Worm (Caenorhabditis elegans) whole organism, L1 larva: ENCODE data around the gene srh-159.

Experiments used
- C04F5.9 ChIP-seq: sonication (generic microtip); optimal IDR thresholded peaks from 2 replicates; lab custom pipeline; 2016; ENCODE audit warnings: missing genetic modification characterization, missing compliant biosample characterization
- C16A3.4 ChIP-seq: fragments of 150-350 bp; optimal IDR thresholded peaks from 2 replicates; lab custom pipeline; 2014; ENCODE audit warnings: missing biosample characterization, missing genetic modification characterization
- Y116A8C.19 ChIP-seq: sonication (generic microtip); optimal IDR thresholded peaks from 2 replicates; lab custom pipeline; 2016; ENCODE audit warnings: missing compliant biosample characterization, missing genetic modification characterization, borderline replicate concordance
- aha-1 ChIP-seq: fragments of 150-350 bp; optimal IDR thresholded peaks from 2 replicates; lab custom pipeline; 2014; ENCODE audit warnings: missing biosample characterization, missing genetic modification characterization
- alr-1 ChIP-seq: fragments of 200-800 bp; sonication (Bioruptor generic); optimal IDR thresholded peaks from 2 replicates; lab custom pipeline; 2018; ENCODE audit warnings: borderline replicate concordance, mild to moderate bottlenecking, missing genetic modification characterization, missing compliant biosample characterization
- ama-1 ChIP-seq: fragments of 150-350 bp; optimal IDR thresholded peaks from 2 replicates; lab custom pipeline; 2014
- ceh-63 ChIP-seq: fragments of 200-800 bp; sonication (Bioruptor generic); optimal IDR thresholded peaks from 2 replicates; lab custom pipeline; 2018; ENCODE audit warnings: mild to moderate bottlenecking, missing genetic modification characterization, missing compliant biosample characterization
- ceh-88 ChIP-seq: fragments of 200-800 bp; sonication (Bioruptor generic); IDR thresholded peaks from 2 replicates; pipeline ENCODE4 v1.3.6; 2022; ENCODE audit warnings: missing genetic modification characterization, missing compliant biosample characterization
- ceh-90 ChIP-seq: sonication (generic microtip); optimal IDR thresholded peaks from 2 replicates; lab custom pipeline; 2016; ENCODE audit warnings: missing genetic modification characterization, missing compliant biosample characterization
- dpl-1 ChIP-seq, 3 experiments: fragments of 150-350 bp in 2 of 3; sonication (generic microtip) in 1 of 3; optimal IDR thresholded peaks; 2 replicates each; lab custom pipeline; 2014 to 2017; ENCODE audit warnings: missing biosample characterization in 3 of 3, missing genetic modification characterization in 3 of 3, missing genetic modification reagents in 3 of 3
- efl-1 ChIP-seq, 4 experiments: fragments of 150-350 bp; optimal IDR thresholded peaks in 3 of 4; peaks in 1 of 4; 1 replicate in 1 of 4; 2 replicates in 3 of 4; lab custom pipeline; 2014; ENCODE audit warnings: missing biosample characterization in 2 of 4, missing genetic modification characterization in 2 of 4, missing genetic modification reagents in 2 of 4
- egl-13 ChIP-seq: sonication (generic microtip); optimal IDR thresholded peaks from 2 replicates; lab custom pipeline; 2016; ENCODE audit warnings: missing genotype, missing genetic modification reagents, missing genetic modification characterization, missing compliant biosample characterization
- elt-2 ChIP-seq: sonication (generic microtip); optimal IDR thresholded peaks from 2 replicates; lab custom pipeline; 2016; ENCODE audit warnings: missing genetic modification characterization, mild to moderate bottlenecking, inconsistent platforms, missing compliant biosample characterization, missing genetic modification reagents
- ets-5 ChIP-seq: fragments of 200-800 bp; sonication (Bioruptor generic); IDR thresholded peaks from 2 replicates; pipeline ENCODE4 v1.3.6; 2022; ENCODE audit warnings: missing genetic modification characterization, missing compliant biosample characterization
- fkh-8 ChIP-seq: sonication (generic microtip); optimal IDR thresholded peaks from 2 replicates; lab custom pipeline; 2016; ENCODE audit warnings: mild to moderate bottlenecking, missing genetic modification characterization, missing compliant biosample characterization
- hlh-4 ChIP-seq: sonication (generic microtip); optimal IDR thresholded peaks from 2 replicates; lab custom pipeline; 2016; ENCODE audit warnings: mild to moderate bottlenecking, missing genetic modification characterization, missing compliant biosample characterization
- irx-1 ChIP-seq: sonication (generic microtip); optimal IDR thresholded peaks from 2 replicates; lab custom pipeline; 2016; ENCODE audit warnings: missing genetic modification characterization, missing compliant biosample characterization
- isw-1 ChIP-seq: fragments of 200-800 bp; sonication (Bioruptor generic); IDR thresholded peaks from 2 replicates; pipeline ENCODE4 v1.3.6; 2022; ENCODE audit warnings: missing genetic modification characterization, missing compliant biosample characterization
- lin-14 ChIP-seq: fragments of 200-800 bp; sonication (Bioruptor generic); optimal IDR thresholded peaks from 2 replicates; lab custom pipeline; 2018; ENCODE audit warnings: mild to moderate bottlenecking, missing genetic modification characterization, moderate library complexity, missing compliant biosample characterization
- lin-15B ChIP-seq: fragments of 150-350 bp; sonication (generic microtip); optimal IDR thresholded peaks from 3 replicates; lab custom pipeline; 2014; ENCODE audit warnings: missing biosample characterization, missing genetic modification characterization
- lir-3 ChIP-seq: sonication (generic microtip); optimal IDR thresholded peaks from 2 replicates; lab custom pipeline; 2016; ENCODE audit warnings: mild to moderate bottlenecking, missing genetic modification characterization, moderate library complexity, missing compliant biosample characterization; ENCODE audit not compliant: poor library complexity
- mdl-1 ChIP-seq, 2 experiments: fragments of 150-350 bp; optimal IDR thresholded peaks; 2 replicates each; lab custom pipeline; 2014 to 2017; ENCODE audit warnings: missing biosample characterization in 2 of 2, missing genetic modification characterization in 2 of 2, inconsistent platforms in 1 of 2
- nhr-11 ChIP-seq: fragments of 150-350 bp; optimal IDR thresholded peaks from 2 replicates; lab custom pipeline; 2014; ENCODE audit warnings: missing biosample characterization, missing genetic modification characterization
- nhr-12 ChIP-seq: sonication (generic microtip); optimal IDR thresholded peaks from 2 replicates; lab custom pipeline; 2017; ENCODE audit warnings: missing biosample characterization, missing genetic modification characterization
- nhr-76 ChIP-seq: sonication (generic microtip); optimal IDR thresholded peaks from 2 replicates; lab custom pipeline; 2017; ENCODE audit warnings: missing biosample characterization, missing genetic modification characterization
- nhr-84 ChIP-seq: sonication (generic microtip); optimal IDR thresholded peaks from 2 replicates; lab custom pipeline; 2017; ENCODE audit warnings: missing biosample characterization, missing genetic modification characterization
- nhr-90 ChIP-seq: sonication (generic microtip); optimal IDR thresholded peaks from 2 replicates; lab custom pipeline; 2016; ENCODE audit warnings: mild to moderate bottlenecking, missing genetic modification characterization, missing compliant biosample characterization; ENCODE audit not compliant: poor library complexity
- pax-3 ChIP-seq: fragments of 200-800 bp; sonication (Bioruptor generic); optimal IDR thresholded peaks from 2 replicates; lab custom pipeline; 2018; ENCODE audit warnings: mild to moderate bottlenecking, missing genetic modification characterization, moderate library complexity, missing compliant biosample characterization
- pqm-1 ChIP-seq: sonication (generic microtip); optimal IDR thresholded peaks from 3 replicates; lab custom pipeline; 2017; ENCODE audit warnings: missing biosample characterization, missing genetic modification characterization
- rnt-1 ChIP-seq: sonication (generic microtip); optimal IDR thresholded peaks from 2 replicates; lab custom pipeline; 2016; ENCODE audit warnings: mild to moderate bottlenecking, missing genetic modification characterization, moderate library complexity, missing compliant biosample characterization
- skn-1 ChIP-seq: fragments of 150-350 bp; optimal IDR thresholded peaks from 2 replicates; lab custom pipeline; 2014; ENCODE audit warnings: missing biosample characterization, missing genetic modification characterization
- sptf-1 ChIP-seq: fragments of 150-350 bp; optimal IDR thresholded peaks from 2 replicates; lab custom pipeline; 2014; ENCODE audit warnings: missing biosample characterization, missing genetic modification characterization
- tbx-2 ChIP-seq: sonication (generic microtip); optimal IDR thresholded peaks from 2 replicates; lab custom pipeline; 2016; ENCODE audit warnings: missing genetic modification characterization, missing compliant biosample characterization
- unc-130 ChIP-seq: fragments of 150-350 bp; optimal IDR thresholded peaks from 2 replicates; lab custom pipeline; 2017; ENCODE audit warnings: missing biosample characterization, missing genetic modification characterization, inconsistent platforms
- unc-86 ChIP-seq: sonication (generic microtip); optimal IDR thresholded peaks from 2 replicates; lab custom pipeline; 2016; ENCODE audit warnings: missing genetic modification characterization, missing compliant biosample characterization

Gene srh-159

ce11 chrV:17223305-17223704 lies 41.2 kb downstream of the srh-159 start, which contains the start of gene srh-252:
Gene srh-252 (minus strand): TSS chrV:17223405.
- TF ChIP-seq alr-1 (tag; lab: Kevin White, UChicago), result no peak
- no peak for TF ChIP-seq nhr-12 (tag; lab: Kevin White, UChicago)
- no peak for TF ChIP-seq pax-3 (tag; lab: Kevin White, UChicago)
- TF ChIP-seq elt-2 (tag; lab: Kevin White, UChicago), result no peak
- no peak for TF ChIP-seq lin-15B
- TF ChIP-seq, all 84 proteins: peak for 0

ce11 chrV:17225389-17225788 lies 43.2 kb downstream of the srh-159 start, which contains the start of gene scl-25:
Gene scl-25 (plus strand): TSS chrV:17225689.
- TF ChIP-seq hlh-4 (tag; lab: Kevin White, UChicago) (no peak), efl-1 (optimal IDR thresholded peaks at IDR 0.05; lab: Kevin White, UChicago) (no peak), efl-1 (GFP tag; optimal IDR thresholded peaks at IDR 0.05 in 1 of 2; lab: Kevin White, UChicago) (peak in 1 of 2 experiments; percentile 68)

ce11 chrV:17226119-17226518 lies 44.0 kb downstream of the srh-159 start, which contains the start of gene srh-112:
Gene srh-112 (minus strand): TSS chrV:17226219.
- TF ChIP-seq efl-1 (optimal IDR thresholded peaks at IDR 0.05; lab: Kevin White, UChicago) (no peak), efl-1 (GFP tag; optimal IDR thresholded peaks at IDR 0.05 in 1 of 2; lab: Kevin White, UChicago) (no peak), ceh-63 (GFP tag; lab: Kevin White, UChicago) (no peak), C04F5.9 (tag; lab: Kevin White, UChicago) (no peak), tbx-2 (no peak), Y116A8C.19 (tag; lab: Kevin White, UChicago) (no peak), lin-15B (no peak), mdl-1 (tag; optimal IDR thresholded peaks at IDR 0.05; lab: Kevin White, UChicago) (no peak), fkh-8 (tag; lab: Kevin White, UChicago) (no peak), unc-86 (tag; lab: Kevin White, UChicago) (no peak), nhr-11 (tag; lab: Kevin White, UChicago) (no peak), ceh-90 (tag; lab: Kevin White, UChicago) (no peak), rnt-1 (tag; lab: Kevin White, UChicago) (no peak), dpl-1 (GFP tag; optimal IDR thresholded peaks at IDR 0.05; lab: Kevin White, UChicago) (no peak), isw-1 (GFP tag; lab: Robert Waterston, UW) (no peak), ets-5 (no peak), lir-3 (tag; lab: Kevin White, UChicago) (no peak), sptf-1 (tag; lab: Kevin White, UChicago) (no peak), lin-14 (GFP tag; lab: Kevin White, UChicago) (no peak), ceh-88 (GFP tag; lab: Robert Waterston, UW) (no peak)

ce11 chrV:17232403-17232802 lies 50.3 kb downstream of the srh-159 start:
- TF ChIP-seq nhr-90 (no peak), unc-130 (no peak), pqm-1 (tag; lab: Kevin White, UChicago) (no peak), ama-1 (lab: Kevin White, UChicago) (no peak), nhr-84 (tag; lab: Kevin White, UChicago) (no peak), ets-5 (no peak), egl-13 (no peak), nhr-76 (tag; lab: Kevin White, UChicago) (no peak), skn-1 (tag; lab: Kevin White, UChicago) (no peak), irx-1 (no peak), rnt-1 (tag; lab: Kevin White, UChicago) (no peak), aha-1 (no peak), C16A3.4 (tag; lab: Kevin White, UChicago) (no peak), nhr-11 (tag; lab: Kevin White, UChicago) (no peak)
- TF ChIP-seq, all 84 proteins: peak for 0
